Fruit fly (Drosophila melanogaster) whole organism, prepupa: Measurements from ENCODE around the gene Acsx2.

ENCODE experiments used
- CG11902 ChIP-seq: fragments of 200-800 bp; sonication (Bioruptor generic); optimal IDR thresholded peaks from 3 replicates; lab custom pipeline; 2016; ENCODE audit warnings: missing biosample characterization, missing genetic modification characterization
- CG15336 ChIP-seq: fragments of 200-800 bp; sonication (Bioruptor generic); IDR thresholded peaks from 2 replicates; pipeline ENCODE4 v1.3.6; 2022; ENCODE audit warnings: missing biosample characterization, missing genetic modification characterization
- CG1621 ChIP-seq: fragments of 200-800 bp; sonication (Bioruptor generic); optimal IDR thresholded peaks from 3 replicates; lab custom pipeline; 2018; ENCODE audit warnings: missing biosample characterization, mild to moderate bottlenecking, missing genetic modification characterization
- CG3032 ChIP-seq: fragments of 200-800 bp; optimal IDR thresholded peaks from 2 replicates; lab custom pipeline; 2019; ENCODE audit warnings: missing biosample characterization, mild to moderate bottlenecking, missing genetic modification characterization, moderate library complexity
- CG31627 ChIP-seq: fragments of 200-800 bp; sonication (Bioruptor generic); optimal IDR thresholded peaks from 3 replicates; lab custom pipeline; 2016; ENCODE audit warnings: missing biosample characterization, missing genetic modification characterization
- CG3919 ChIP-seq: fragments of 200-800 bp; sonication (Bioruptor generic); optimal IDR thresholded peaks from 3 replicates; lab custom pipeline; 2016; ENCODE audit warnings: missing biosample characterization, missing genetic modification characterization
- CG4318 ChIP-seq: fragments of 200-800 bp; sonication (Bioruptor generic); optimal IDR thresholded peaks from 3 replicates; lab custom pipeline; 2017; ENCODE audit warnings: missing biosample characterization, mild to moderate bottlenecking, missing genetic modification characterization
- CG6163 ChIP-seq: fragments of 200-800 bp; sonication (Bioruptor generic); IDR thresholded peaks from 3 replicates; pipeline ENCODE4 v1.3.6; 2022; ENCODE audit warnings: missing biosample characterization, missing genetic modification characterization
- CG6276 ChIP-seq: fragments of 200-800 bp; sonication (Bioruptor generic); optimal IDR thresholded peaks from 2 replicates; lab custom pipeline; 2017; ENCODE audit warnings: missing biosample characterization, mild to moderate bottlenecking, missing genetic modification characterization
- CG6854 ChIP-seq: fragments of 200-800 bp; sonication (Bioruptor generic); optimal IDR thresholded peaks from 2 replicates; lab custom pipeline; 2017; ENCODE audit warnings: missing biosample characterization, mild to moderate bottlenecking, missing genetic modification characterization
- CG8319 ChIP-seq: fragments of 200-800 bp; sonication (Bioruptor generic); optimal IDR thresholded peaks from 3 replicates; lab custom pipeline; 2016; ENCODE audit warnings: missing biosample characterization, missing genetic modification characterization
- Eip75B ChIP-seq: fragments of 200-800 bp; sonication (Bioruptor generic); optimal IDR thresholded peaks from 3 replicates; lab custom pipeline; 2016; ENCODE audit warnings: missing biosample characterization, missing genetic modification characterization
- Ets21C ChIP-seq: fragments of 200-800 bp; sonication (Bioruptor generic); optimal IDR thresholded peaks from 3 replicates; lab custom pipeline; 2016; ENCODE audit warnings: missing biosample characterization, missing genetic modification characterization
- Hr38 ChIP-seq: sonication (Bioruptor generic); optimal IDR thresholded peaks from 2 replicates; lab custom pipeline; 2016; ENCODE audit warnings: missing biosample characterization, missing genetic modification characterization
- Hr39 ChIP-seq: fragments of 200-800 bp; sonication (Bioruptor generic); optimal IDR thresholded peaks from 2 replicates; lab custom pipeline; 2016; ENCODE audit warnings: missing biosample characterization, missing genetic modification characterization
- Hr4 ChIP-seq: fragments of 200-800 bp; sonication (Bioruptor generic); optimal IDR thresholded peaks from 3 replicates; lab custom pipeline; 2016; ENCODE audit warnings: missing biosample characterization, missing genetic modification characterization
- Lpt ChIP-seq: fragments of 200-800 bp; sonication (Bioruptor generic); optimal IDR thresholded peaks from 3 replicates; lab custom pipeline; 2016; ENCODE audit warnings: missing biosample characterization, missing genetic modification characterization
- OdsH ChIP-seq: fragments of 200-800 bp; sonication (Bioruptor generic); optimal IDR thresholded peaks from 3 replicates; lab custom pipeline; 2016; ENCODE audit warnings: missing biosample characterization, missing genetic modification characterization
- Sox102F ChIP-seq: fragments of 200-800 bp; sonication (Bioruptor generic); optimal IDR thresholded peaks from 2 replicates; lab custom pipeline; 2016; ENCODE audit warnings: missing biosample characterization, mild to moderate bottlenecking, missing genetic modification characterization
- Sox15 ChIP-seq: fragments of 200-800 bp; sonication (Bioruptor generic); optimal IDR thresholded peaks from 3 replicates; lab custom pipeline; 2016; ENCODE audit warnings: missing biosample characterization, missing genetic modification characterization
- acj6 ChIP-seq: fragments of 200-800 bp; sonication (Bioruptor generic); optimal IDR thresholded peaks from 3 replicates; lab custom pipeline; 2016; ENCODE audit warnings: missing biosample characterization, missing genetic modification characterization
- dac ChIP-seq: fragments of 200-800 bp; sonication (Bioruptor generic); optimal IDR thresholded peaks from 2 replicates; lab custom pipeline; 2017; ENCODE audit warnings: missing biosample characterization, mild to moderate bottlenecking, missing genetic modification characterization
- dsx ChIP-seq: fragments of 200-800 bp; optimal IDR thresholded peaks from 3 replicates; lab custom pipeline; 2019; ENCODE audit warnings: missing biosample characterization, mild to moderate bottlenecking, missing genetic modification characterization, moderate library complexity; ENCODE audit not compliant: poor library complexity, severe bottlenecking
- eg ChIP-seq: fragments of 200-800 bp; sonication (Bioruptor generic); IDR thresholded peaks from 3 replicates; pipeline ENCODE4 v1.3.6; 2022; ENCODE audit warnings: missing biosample characterization, missing genetic modification characterization
- fd59A ChIP-seq: fragments of 200-800 bp; sonication (Bioruptor generic); optimal IDR thresholded peaks from 2 replicates; lab custom pipeline; 2017; ENCODE audit warnings: missing biosample characterization, mild to moderate bottlenecking, missing genetic modification characterization, missing genetic modification reagents
- fd85E ChIP-seq: fragments of 200-800 bp; sonication (Bioruptor generic); optimal IDR thresholded peaks from 3 replicates; lab custom pipeline; 2016; ENCODE audit warnings: missing biosample characterization, missing genetic modification characterization
- fkh ChIP-seq: fragments of 200-800 bp; sonication (Bioruptor generic); optimal IDR thresholded peaks from 3 replicates; lab custom pipeline; 2017; ENCODE audit warnings: missing biosample characterization, mild to moderate bottlenecking, missing genetic modification characterization, moderate library complexity
- pdm3 ChIP-seq: fragments of 200-800 bp; sonication (Bioruptor generic); optimal IDR thresholded peaks from 3 replicates; lab custom pipeline; 2016; ENCODE audit warnings: missing biosample characterization, missing genetic modification characterization
- salr ChIP-seq, 2 experiments: fragments of 200-800 bp; sonication (Bioruptor generic); optimal IDR thresholded peaks; 3 replicates each; lab custom pipeline; 2016 to 2018; ENCODE audit warnings: missing biosample characterization in 2 of 2, missing genetic modification characterization in 2 of 2, mild to moderate bottlenecking in 1 of 2
- spab ChIP-seq: fragments of 200-800 bp; sonication (Bioruptor generic); optimal IDR thresholded peaks from 2 replicates; lab custom pipeline; 2017; ENCODE audit warnings: missing biosample characterization, mild to moderate bottlenecking, missing genetic modification characterization, missing genetic modification reagents
- ss ChIP-seq, 2 experiments: fragments of 200-800 bp; sonication (Bioruptor generic); optimal IDR thresholded peaks; 2 replicates in 1 of 2; 3 replicates in 1 of 2; lab custom pipeline; 2017 to 2018; ENCODE audit warnings: mild to moderate bottlenecking in 2 of 2, missing biosample characterization in 2 of 2, missing genetic modification characterization in 2 of 2, moderate library complexity in 1 of 2
- topi ChIP-seq: fragments of 200-800 bp; sonication (Bioruptor generic); optimal IDR thresholded peaks from 3 replicates; lab custom pipeline; 2016; ENCODE audit warnings: missing biosample characterization, missing genetic modification characterization
- vri ChIP-seq: fragments of 200-800 bp; sonication (Bioruptor generic); optimal IDR thresholded peaks from 3 replicates; lab custom pipeline; 2016; ENCODE audit warnings: missing biosample characterization, mild to moderate bottlenecking, missing genetic modification characterization

Gene Acsx2

dm6 chr3R:19822138-19822537, 43.6 kb downstream of the Acsx2 start:
- TF ChIP-seq vri (no peak), CG31627 (no peak), fkh (peak; percentile 13), CG8319 (GFP tag; lab: Kevin White, UChicago) (no peak), CG15336 (no peak)

DNA sequence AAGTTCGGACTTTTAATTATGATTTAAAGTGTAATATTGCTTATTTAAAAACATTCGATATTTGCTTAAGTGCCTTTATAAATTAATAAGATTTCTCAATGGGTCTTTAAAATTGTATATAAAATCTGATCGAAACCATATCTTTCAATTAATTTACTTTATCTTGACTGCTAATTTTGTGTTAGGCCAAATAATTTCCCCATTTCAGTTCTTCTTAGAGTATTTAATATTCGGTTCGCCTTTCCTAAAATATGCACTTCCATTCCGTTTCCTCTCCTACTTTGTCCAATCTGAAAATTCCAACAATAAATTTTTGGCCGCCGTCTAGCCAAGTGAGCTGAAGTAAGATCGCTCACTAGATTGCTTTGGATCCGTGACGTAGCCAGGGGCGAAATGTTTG, 45.9 kb downstream of the Acsx2 start:
- TF ChIP-seq eg (GFP tag; lab: Robert Waterston, UW) (no peak), CG6854 (no peak), Hr38 (no peak), Hr4 (GFP tag; lab: Kevin White, UChicago) (no peak), CG3032 (tag; lab: Kevin White, UChicago) (no peak), CG3919 (GFP tag; lab: Kevin White, UChicago) (no peak), pdm3 (no peak), salr (GFP tag; optimal IDR thresholded peaks at IDR 0.05; lab: Kevin White, UChicago) (no peak), Lpt (GFP tag; lab: Kevin White, UChicago) (no peak), dsx (GFP tag; lab: Kevin White, UChicago) (no peak), CG6276 (no peak)

DNA sequence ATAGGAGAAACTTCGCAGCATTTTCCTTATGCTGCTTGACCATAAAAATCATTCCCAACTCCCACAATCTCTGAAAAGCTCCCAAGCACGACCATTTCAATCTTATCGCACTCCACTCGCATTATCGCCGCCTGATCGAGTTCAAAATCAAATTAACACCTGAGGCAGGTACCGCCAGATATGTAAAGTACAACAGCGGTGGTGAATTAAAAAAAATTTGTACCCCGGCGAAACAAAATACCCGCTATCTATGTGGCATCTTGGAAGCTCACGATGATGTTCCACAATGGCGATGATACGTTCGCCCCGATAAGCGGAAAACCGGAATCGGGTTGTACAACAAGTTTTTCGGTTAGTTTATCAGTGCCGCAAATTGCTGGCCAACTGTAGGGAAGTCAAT, 47.8 kb downstream of the Acsx2 start:
- TF ChIP-seq CG6276 (no peak), fd59A (GFP tag; lab: Kevin White, UChicago) (no peak), CG15336 (no peak), CG6163 (no peak), salr (GFP tag; optimal IDR thresholded peaks at IDR 0.05; lab: Kevin White, UChicago) (no peak), CG6854 (no peak), Hr4 (GFP tag; lab: Kevin White, UChicago) (no peak), spab (GFP tag; lab: Kevin White, UChicago) (no peak), CG4318 (GFP tag; lab: Kevin White, UChicago) (no peak), topi (no peak), OdsH (GFP tag; lab: Kevin White, UChicago) (no peak), dac (GFP tag; lab: Kevin White, UChicago) (no peak), acj6 (GFP tag; lab: Kevin White, UChicago) (no peak), Sox15 (GFP tag; lab: Kevin White, UChicago) (no peak), CG3032 (tag; lab: Kevin White, UChicago) (no peak), Hr39 (no peak), CG3919 (GFP tag; lab: Kevin White, UChicago) (no peak), fd85E (GFP tag; lab: Kevin White, UChicago) (no peak), Sox102F (no peak)

- TF ChIP-seq Hr38 (no peak), OdsH (GFP tag; lab: Kevin White, UChicago) (no peak), Ets21C (GFP tag; lab: Kevin White, UChicago) (no peak), CG11902 (GFP tag; lab: Kevin White, UChicago) (no peak), CG1621 (tag; lab: Kevin White, UChicago) (no peak), Hr4 (GFP tag; lab: Kevin White, UChicago) (no peak), dsx (GFP tag; lab: Kevin White, UChicago) (no peak), fd59A (GFP tag; lab: Kevin White, UChicago) (no peak), CG8319 (GFP tag; lab: Kevin White, UChicago) (no peak), Eip75B (GFP tag; lab: Kevin White, UChicago) (no peak), ss (GFP tag; optimal IDR thresholded peaks at IDR 0.05; lab: Kevin White, UChicago) (no peak), topi (no peak)
These were observed 48.3 kb downstream of the Acsx2 start for dm6 chr3R:19826806-19827328.
